Worm (Caenorhabditis elegans) whole organism, late embryonic: ENCODE measurements around the gene cyp-34A10.

ENCODE experiments used
- lim-6 ChIP-seq: sonication (generic microtip); optimal IDR thresholded peaks from 2 replicates; lab custom pipeline; 2016; ENCODE audit warnings: missing genetic modification characterization, missing compliant biosample characterization
- lin-11 ChIP-seq: fragments of 200-800 bp; sonication (Bioruptor generic); optimal IDR thresholded peaks from 2 replicates; lab custom pipeline; 2018; ENCODE audit warnings: mild to moderate bottlenecking, missing genetic modification characterization, missing compliant biosample characterization
- pha-4 ChIP-seq: fragments of 150-350 bp; optimal IDR thresholded peaks from 2 replicates; lab custom pipeline; 2018; ENCODE audit warnings: missing biosample characterization, missing genetic modification reagents, missing genetic modification characterization
- sox-4 ChIP-seq: sonication (generic microtip); optimal IDR thresholded peaks from 2 replicates; lab custom pipeline; 2017; ENCODE audit warnings: mild to moderate bottlenecking, missing genetic modification characterization, inconsistent platforms, missing compliant biosample characterization

- TF ChIP-seq sox-4 (tag; lab: Kevin White, UChicago) (no peak), pha-4 (tag; lab: Kevin White, UChicago) (no peak), lim-6 (tag; lab: Kevin White, UChicago) (no peak), lin-11 (tag; lab: Kevin White, UChicago) (no peak)
These were observed 21.3 kb upstream of the cyp-34A10 start, which contains the start of gene K09D9.9 for ce11 chrV:3994048-3994447.
